Worm (Caenorhabditis elegans) whole organism, young adult: Measurements from ENCODE around the gene fbxc-22.

Experiments
- F37B4.10 ChIP-seq: fragments of 200-800 bp; sonication (Bioruptor generic); IDR thresholded peaks from 2 replicates; pipeline ENCODE4 v1.3.6; 2022; ENCODE audit warnings: missing genetic modification characterization, missing compliant biosample characterization
- T26A5.8 ChIP-seq: sonication (generic microtip); optimal IDR thresholded peaks from 2 replicates; lab custom pipeline; 2016; ENCODE audit warnings: missing genetic modification characterization, missing compliant biosample characterization
- Y79H2A.3 ChIP-seq: fragments of 200-800 bp; sonication (Bioruptor generic); conservative IDR thresholded peaks from 2 replicates; pipeline ENCODE4 v1.3.6; 2022; ENCODE audit warnings: missing genetic modification reagents, missing genetic modification characterization, missing compliant biosample characterization
- ZK185.1 ChIP-seq: sonication (generic microtip); optimal IDR thresholded peaks from 2 replicates; lab custom pipeline; 2016; ENCODE audit warnings: mild to moderate bottlenecking, missing genetic modification characterization, missing compliant biosample characterization; ENCODE audit not compliant: poor library complexity, severe bottlenecking
- akir-1 ChIP-seq: fragments of 200-800 bp; sonication (Bioruptor generic); optimal IDR thresholded peaks from 2 replicates; lab custom pipeline; 2018; ENCODE audit warnings: mild to moderate bottlenecking, missing genetic modification characterization, moderate library complexity, missing compliant biosample characterization
- ama-1 ChIP-seq, 3 experiments: fragments of 150-350 bp in 1 of 3; sonication (generic microtip) in 2 of 3; optimal IDR thresholded peaks; 2 replicates each; lab custom pipeline; 2014 to 2018; ENCODE audit warnings: missing biosample characterization in 2 of 3, missing genetic modification characterization in 2 of 3, missing genetic modification reagents in 2 of 3
- atf-7 ChIP-seq: sonication (generic microtip); optimal IDR thresholded peaks from 2 replicates; lab custom pipeline; 2017; ENCODE audit warnings: mild to moderate bottlenecking, missing genetic modification characterization, missing compliant biosample characterization
- attf-3 ChIP-seq: fragments of 200-800 bp; sonication (Bioruptor generic); conservative IDR thresholded peaks from 2 replicates; pipeline ENCODE4 v1.3.6; 2022; ENCODE audit warnings: missing genetic modification reagents, missing genetic modification characterization, missing compliant biosample characterization
- attf-5 ChIP-seq: fragments of 200-800 bp; sonication (Bioruptor generic); optimal IDR thresholded peaks from 2 replicates; lab custom pipeline; 2018; ENCODE audit warnings: mild to moderate bottlenecking, missing genetic modification characterization, missing compliant biosample characterization
- ceh-27 ChIP-seq: fragments of 200-800 bp; sonication (Bioruptor generic); optimal IDR thresholded peaks from 2 replicates; lab custom pipeline; 2018; ENCODE audit warnings: mild to moderate bottlenecking, missing genetic modification characterization, moderate library complexity, missing compliant biosample characterization
- dox-1 ChIP-seq: fragments of 200-800 bp; sonication (Bioruptor generic); IDR thresholded peaks from 2 replicates; pipeline ENCODE4 v1.3.6; 2022; ENCODE audit warnings: missing genetic modification reagents, missing genetic modification characterization, missing compliant biosample characterization
- egrh-3 ChIP-seq: fragments of 200-800 bp; sonication (Bioruptor generic); IDR thresholded peaks from 2 replicates; pipeline ENCODE4 v1.3.6; 2022; ENCODE audit warnings: missing genetic modification reagents, missing genetic modification characterization, missing compliant biosample characterization
- fkh-3 ChIP-seq: sonication (generic microtip); optimal IDR thresholded peaks from 2 replicates; lab custom pipeline; 2016; ENCODE audit warnings: mild to moderate bottlenecking, missing genetic modification characterization, missing compliant biosample characterization
- hlh-12 ChIP-seq: sonication (generic microtip); optimal IDR thresholded peaks from 2 replicates; lab custom pipeline; 2016; ENCODE audit warnings: missing genetic modification characterization, missing compliant biosample characterization
- hmg-1.2 ChIP-seq: fragments of 200-800 bp; sonication (Bioruptor generic); IDR thresholded peaks from 2 replicates; pipeline ENCODE4 v1.3.6; 2022; ENCODE audit warnings: missing genetic modification reagents, missing genetic modification characterization, missing compliant biosample characterization
- lag-1 ChIP-seq: fragments of 200-800 bp; sonication (Bioruptor generic); IDR thresholded peaks from 2 replicates; pipeline ENCODE4 v1.3.6; 2022; ENCODE audit warnings: missing genetic modification reagents, missing genetic modification characterization, missing compliant biosample characterization
- let-607 ChIP-seq, 2 experiments: fragments of 200-800 bp in 1 of 2; sonication (Bioruptor generic) in 1 of 2; sonication (generic microtip) in 1 of 2; optimal IDR thresholded peaks; 2 replicates each; lab custom pipeline; 2016 to 2018; ENCODE audit warnings: mild to moderate bottlenecking in 2 of 2, missing compliant biosample characterization in 2 of 2, missing genetic modification characterization in 2 of 2, moderate library complexity in 2 of 2, missing genotype in 1 of 2
- lir-1 ChIP-seq: fragments of 200-800 bp; sonication (Bioruptor generic); conservative IDR thresholded peaks from 2 replicates; pipeline ENCODE4 v1.3.6; 2022; ENCODE audit warnings: missing genetic modification reagents, missing genetic modification characterization, missing compliant biosample characterization
- madf-3 ChIP-seq: fragments of 200-800 bp; sonication (Bioruptor generic); IDR thresholded peaks from 2 replicates; pipeline ENCODE4 v1.3.6; 2022; ENCODE audit warnings: missing genetic modification reagents, missing genetic modification characterization, missing compliant biosample characterization
- mcd-1 ChIP-seq: fragments of 200-800 bp; sonication (Bioruptor generic); IDR thresholded peaks from 2 replicates; pipeline ENCODE4 v1.3.6; 2022; ENCODE audit warnings: missing genetic modification reagents, missing genetic modification characterization, missing compliant biosample characterization
- nhr-120 ChIP-seq: fragments of 200-800 bp; sonication (Bioruptor generic); IDR thresholded peaks from 2 replicates; pipeline ENCODE4 v1.3.6; 2022; ENCODE audit warnings: missing genetic modification characterization, missing compliant biosample characterization
- nhr-80 ChIP-seq: sonication (generic microtip); optimal IDR thresholded peaks from 2 replicates; lab custom pipeline; 2016; ENCODE audit warnings: missing genetic modification characterization, missing compliant biosample characterization
- nhr-90 ChIP-seq: sonication (generic microtip); optimal IDR thresholded peaks from 2 replicates; lab custom pipeline; 2016; ENCODE audit warnings: missing genotype, mild to moderate bottlenecking, missing genetic modification characterization, missing compliant biosample characterization
- pbrm-1 ChIP-seq: fragments of 200-800 bp; sonication (Bioruptor generic); IDR thresholded peaks from 2 replicates; pipeline ENCODE4 v1.3.6; 2022; ENCODE audit warnings: missing genetic modification reagents, missing genetic modification characterization, missing compliant biosample characterization
- sdz-38 ChIP-seq: sonication (generic microtip); optimal IDR thresholded peaks from 2 replicates; lab custom pipeline; 2016; ENCODE audit warnings: missing genotype, missing genetic modification characterization, missing compliant biosample characterization
- sea-2 ChIP-seq: fragments of 200-800 bp; sonication (Bioruptor generic); IDR thresholded peaks from 2 replicates; pipeline ENCODE4 v1.3.6; 2022; ENCODE audit warnings: missing genetic modification characterization, missing compliant biosample characterization
- snpc-1.1 ChIP-seq: sonication (generic microtip); optimal IDR thresholded peaks from 2 replicates; lab custom pipeline; 2017; ENCODE audit warnings: missing genetic modification characterization, mild to moderate bottlenecking, missing compliant biosample characterization, antibody characterized with exemption, moderate library complexity, missing genotype, missing genetic modification reagents; ENCODE audit not compliant: insufficient read depth
- tbp1 ChIP-seq: fragments of 200-800 bp; sonication (Bioruptor generic); optimal IDR thresholded peaks from 2 replicates; lab custom pipeline; 2018; ENCODE audit warnings: mild to moderate bottlenecking, missing genetic modification characterization, missing compliant biosample characterization
- unc-130 ChIP-seq: sonication (generic microtip); optimal IDR thresholded peaks from 2 replicates; lab custom pipeline; 2016; ENCODE audit warnings: missing genetic modification reagents, missing genetic modification characterization, missing compliant biosample characterization
- zfh-2 ChIP-seq: fragments of 200-800 bp; sonication (Bioruptor generic); conservative IDR thresholded peaks from 2 replicates; pipeline ENCODE4 v1.3.6; 2022; ENCODE audit warnings: missing genetic modification reagents, missing genetic modification characterization, missing compliant biosample characterization
- ztf-6 ChIP-seq: fragments of 200-800 bp; sonication (Bioruptor generic); IDR thresholded peaks from 2 replicates; pipeline ENCODE4 v1.3.6; 2022; ENCODE audit warnings: missing genetic modification reagents, missing genetic modification characterization, missing compliant biosample characterization

Gene fbxc-22

ce11 chrII:1672673-1673072 lies 18.2 kb downstream of the fbxc-22 start:
- TF ChIP-seq zfh-2 (GFP tag; lab: Robert Waterston, UW), result peak; percentile 29; the same call in 1 of the 2 replicates
- TF ChIP-seq ztf-6 (GFP tag; lab: Robert Waterston, UW), result no peak
- no peak for TF ChIP-seq lir-1 (GFP tag; lab: Robert Waterston, UW)
- TF ChIP-seq pbrm-1 (GFP tag; lab: Robert Waterston, UW), result no peak

- no peak for TF ChIP-seq egrh-3 (GFP tag; lab: Robert Waterston, UW)
- 0 out of 2 replicates have a peak, but pooled peaks have one; percentile 33 for TF ChIP-seq zfh-2 (GFP tag; lab: Robert Waterston, UW)
- TF ChIP-seq, all 124 proteins: peak for 1
Measured at ce11 chrII:1670985-1671384, 19.9 kb downstream of the fbxc-22 start.

- TF ChIP-seq dox-1 (GFP tag; lab: Robert Waterston, UW), result 0 out of 2 replicates have a peak, but pooled peaks have one; percentile 17
- TF ChIP-seq nhr-80 (tag; lab: Kevin White, UChicago), result peak; percentile 47
- TF ChIP-seq pbrm-1 (GFP tag; lab: Robert Waterston, UW), result no peak
Measured at ce11 chrII:1670260-1670879, 20.5 kb downstream of the fbxc-22 start, which contains the start of gene nhx-6. Gene nhx-6 (plus strand): TSS chrII:1670829.

ce11 chrII:1668913-1669312 lies 22.0 kb downstream of the fbxc-22 start, which contains the start of gene srw-97:
Gene srw-97 (minus strand): TSS chrII:1669013.
- TF ChIP-seq ztf-6 (GFP tag; lab: Robert Waterston, UW) (no peak), ama-1 (optimal IDR thresholded peaks at IDR 0.05; lab: Kevin White, UChicago) (no peak), ama-1 (GFP tag; optimal IDR thresholded peaks at IDR 0.05; lab: Kevin White, UChicago) (no peak), attf-3 (GFP tag; lab: Robert Waterston, UW) (no peak), dox-1 (GFP tag; lab: Robert Waterston, UW) (no peak), lag-1 (GFP tag; lab: Robert Waterston, UW) (no peak)

ce11 chrII:1666025-1666424 lies 24.9 kb downstream of the fbxc-22 start, which contains the start of gene srlf-29:
Gene srlf-29 (plus strand): TSS chrII:1666325.
- TF ChIP-seq ZK185.1 (no peak), nhr-80 (tag; lab: Kevin White, UChicago) (no peak), unc-130 (GFP tag; lab: Kevin White, UChicago) (no peak), fkh-3 (tag; lab: Kevin White, UChicago) (no peak), nhr-90 (tag; lab: Kevin White, UChicago) (no peak), ama-1 (optimal IDR thresholded peaks at IDR 0.05; lab: Kevin White, UChicago) (no peak), ama-1 (GFP tag; optimal IDR thresholded peaks at IDR 0.05; lab: Kevin White, UChicago) (no peak), T26A5.8 (tag; lab: Kevin White, UChicago) (no peak), nhr-120 (GFP tag; lab: Robert Waterston, UW) (no peak), ceh-27 (GFP tag; lab: Kevin White, UChicago) (no peak), attf-5 (GFP tag; lab: Kevin White, UChicago) (no peak), hlh-12 (tag; lab: Kevin White, UChicago) (no peak)

ce11 chrII:1663516-1663915 lies 27.4 kb downstream of the fbxc-22 start, which contains the start of gene duxl-1:
Gene duxl-1 (plus strand): TSS chrII:1663699.
- TF ChIP-seq dox-1 (GFP tag; lab: Robert Waterston, UW) (peak; percentile 22; the same call in 1 of the 2 replicates), lir-1 (GFP tag; lab: Robert Waterston, UW) (no peak), mcd-1 (GFP tag; lab: Robert Waterston, UW) (no peak), let-607 (tag; optimal IDR thresholded peaks at IDR 0.05; lab: Kevin White, UChicago) (peak in 1 of 2 experiments; percentile 3), ztf-6 (GFP tag; lab: Robert Waterston, UW) (no peak), atf-7 (tag; lab: Kevin White, UChicago) (peak; percentile 90), hmg-1.2 (GFP tag; lab: Robert Waterston, UW) (peak; percentile 53; the same call in 1 of the 2 replicates), nhr-80 (tag; lab: Kevin White, UChicago) (peak; percentile 57), attf-5 (GFP tag; lab: Kevin White, UChicago) (peak; percentile 61), Y79H2A.3 (GFP tag; lab: Robert Waterston, UW) (no peak), sdz-38 (tag; lab: Kevin White, UChicago) (no peak), F37B4.10 (no peak), sea-2 (GFP tag; lab: Robert Waterston, UW) (no peak), madf-3 (GFP tag; lab: Robert Waterston, UW) (no peak), tbp1 (peak; percentile 15), akir-1 (no peak), snpc-1.1 (tag; lab: Kevin White, UChicago) (no peak)
- TF ChIP-seq, all 124 proteins: peak for 7
